Fruit fly (Drosophila melanogaster) whole organism, embryonic: ENCODE measurements around the gene GstD7.

Source experiments
- Adf1 ChIP-seq: fragments of 200-800 bp; sonication (Bioruptor generic); IDR thresholded peaks from 2 replicates; pipeline ENCODE4 v1.3.6; 2022; ENCODE audit warnings: missing biosample characterization, missing genetic modification characterization
- Atf-2 ChIP-seq: fragments of 200-800 bp; sonication (Bioruptor generic); optimal IDR thresholded peaks from 2 replicates; lab custom pipeline; 2016; ENCODE audit warnings: missing biosample characterization, missing genetic modification characterization
- Bgb ChIP-seq: fragments of 200-800 bp; sonication (Bioruptor generic); IDR thresholded peaks from 2 replicates; pipeline ENCODE4 v1.3.6; 2022; ENCODE audit warnings: missing biosample characterization, missing genetic modification characterization; ENCODE audit not compliant: partially characterized antibody
- CG10274 ChIP-seq: fragments of 200-800 bp; sonication (Bioruptor generic); optimal IDR thresholded peaks from 3 replicates; lab custom pipeline; 2017; ENCODE audit warnings: missing biosample characterization, mild to moderate bottlenecking, missing genetic modification characterization
- CG11456 ChIP-seq: fragments of 200-800 bp; sonication (Bioruptor generic); IDR thresholded peaks from 3 replicates; pipeline ENCODE4 v1.3.6; 2022; ENCODE audit warnings: missing biosample characterization, missing genetic modification characterization
- CG12155 ChIP-seq: fragments of 200-800 bp; sonication (Bioruptor generic); optimal IDR thresholded peaks from 3 replicates; lab custom pipeline; 2016; ENCODE audit warnings: missing biosample characterization, missing genetic modification characterization
- CG12659 ChIP-seq: fragments of 200-800 bp; sonication (Bioruptor generic); optimal IDR thresholded peaks from 3 replicates; lab custom pipeline; 2017; ENCODE audit warnings: mild to moderate bottlenecking, missing biosample characterization, missing genetic modification reagents, missing genetic modification characterization
- CG15011 ChIP-seq: fragments of 200-800 bp; sonication (Bioruptor generic); optimal IDR thresholded peaks from 3 replicates; lab custom pipeline; 2018; ENCODE audit warnings: missing biosample characterization, mild to moderate bottlenecking, missing genetic modification characterization
- CG16815 ChIP-seq: fragments of 200-800 bp; sonication (Bioruptor generic); optimal IDR thresholded peaks from 3 replicates; lab custom pipeline; 2017; ENCODE audit warnings: missing biosample characterization, mild to moderate bottlenecking, missing genetic modification characterization
- CG17186 ChIP-seq: fragments of 200-800 bp; sonication (Bioruptor generic); optimal IDR thresholded peaks from 3 replicates; lab custom pipeline; 2017; ENCODE audit warnings: missing biosample characterization, missing genetic modification reagents, missing genetic modification characterization
- CG18619 ChIP-seq: fragments of 200-800 bp; sonication (Bioruptor generic); optimal IDR thresholded peaks from 3 replicates; lab custom pipeline; 2017; ENCODE audit warnings: missing biosample characterization, mild to moderate bottlenecking, missing genetic modification characterization
- CG2120 ChIP-seq: fragments of 200-800 bp; sonication (Bioruptor generic); optimal IDR thresholded peaks from 3 replicates; lab custom pipeline; 2016; ENCODE audit warnings: missing biosample characterization, missing genetic modification characterization
- CG31365 ChIP-seq: fragments of 200-800 bp; sonication (Bioruptor generic); optimal IDR thresholded peaks from 2 replicates; lab custom pipeline; 2018; ENCODE audit warnings: missing biosample characterization, mild to moderate bottlenecking, missing genetic modification characterization
- CG3163 ChIP-seq: fragments of 200-800 bp; sonication (Bioruptor generic); optimal IDR thresholded peaks from 3 replicates; lab custom pipeline; 2016; ENCODE audit warnings: missing biosample characterization, missing genetic modification characterization
- CG32767 ChIP-seq: fragments of 200-800 bp; sonication (Bioruptor generic); IDR thresholded peaks from 2 replicates; pipeline ENCODE4 v1.3.6; 2022; ENCODE audit warnings: missing biosample characterization, missing genetic modification characterization
- CG34376 ChIP-seq: fragments of 200-800 bp; sonication (Bioruptor generic); optimal IDR thresholded peaks from 2 replicates; lab custom pipeline; 2018; ENCODE audit warnings: missing biosample characterization, mild to moderate bottlenecking, missing genetic modification characterization
- CG6175 ChIP-seq: fragments of 200-800 bp; sonication (Bioruptor generic); IDR thresholded peaks from 3 replicates; pipeline ENCODE4 v1.3.6; 2022; ENCODE audit warnings: missing biosample characterization, missing genetic modification characterization
- CG6765 ChIP-seq: fragments of 200-800 bp; sonication (Bioruptor generic); optimal IDR thresholded peaks from 3 replicates; lab custom pipeline; 2017; ENCODE audit warnings: missing biosample characterization, mild to moderate bottlenecking, missing genetic modification characterization
- CG7556 ChIP-seq: fragments of 200-800 bp; sonication (Bioruptor generic); optimal IDR thresholded peaks from 2 replicates; lab custom pipeline; 2017; ENCODE audit warnings: missing biosample characterization, mild to moderate bottlenecking, missing genetic modification characterization
- CG7786 ChIP-seq: fragments of 200-800 bp; sonication (Bioruptor generic); optimal IDR thresholded peaks from 2 replicates; lab custom pipeline; 2016; ENCODE audit warnings: missing biosample characterization, missing genetic modification characterization
- CG9727 ChIP-seq: fragments of 200-800 bp; sonication (Bioruptor generic); optimal IDR thresholded peaks from 3 replicates; lab custom pipeline; 2017; ENCODE audit warnings: missing biosample characterization, mild to moderate bottlenecking, missing genetic modification characterization
- CG9797 ChIP-seq: fragments of 200-800 bp; sonication (Bioruptor generic); optimal IDR thresholded peaks from 3 replicates; lab custom pipeline; 2018; ENCODE audit warnings: missing biosample characterization, mild to moderate bottlenecking, missing genetic modification characterization
- Doc3 ChIP-seq: fragments of 200-800 bp; sonication (Bioruptor generic); IDR thresholded peaks from 3 replicates; pipeline ENCODE4 v1.3.6; 2022; ENCODE audit warnings: missing biosample characterization, missing genetic modification characterization; ENCODE audit not compliant: partially characterized antibody
- Ets65A ChIP-seq: fragments of 200-800 bp; sonication (Bioruptor generic); peaks from one replicate; lab custom pipeline; 2016; ENCODE audit warnings: missing biosample characterization, missing genetic modification characterization
- Gug ChIP-seq: fragments of 200-800 bp; sonication (Bioruptor generic); IDR thresholded peaks from 4 replicates; pipeline ENCODE4 v1.3.6; 2022; ENCODE audit warnings: missing biosample characterization, missing genetic modification characterization
- Med ChIP-seq: fragments of 200-800 bp; sonication (Bioruptor generic); peaks from one replicate; lab custom pipeline; 2016; ENCODE audit warnings: missing biosample characterization, missing genetic modification characterization, mild to moderate bottlenecking, inconsistent platforms, moderate library complexity
- Myb ChIP-seq: fragments of 200-800 bp; sonication (Bioruptor generic); optimal IDR thresholded peaks from 2 replicates; lab custom pipeline; 2016; ENCODE audit warnings: missing biosample characterization, missing genetic modification characterization
- Spps ChIP-seq: fragments of 200-800 bp; sonication (Bioruptor generic); optimal IDR thresholded peaks from 2 replicates; lab custom pipeline; 2018; ENCODE audit warnings: missing biosample characterization, mild to moderate bottlenecking, missing genetic modification characterization
- Trl ChIP-seq, 3 experiments: fragments of >200 bp in 2 of 3; fragments of 200-800 bp in 1 of 3; sonication (Bioruptor generic) in 1 of 3; optimal IDR thresholded peaks; 2 replicates in 1 of 3; 3 replicates in 2 of 3; lab custom pipeline; 2016 to 2017; ENCODE audit warnings: missing biosample characterization in 1 of 3, missing genetic modification characterization in 1 of 3
- YL-1 ChIP-seq: fragments of 200-800 bp; sonication (Bioruptor generic); optimal IDR thresholded peaks from 3 replicates; lab custom pipeline; 2017; ENCODE audit warnings: missing biosample characterization, mild to moderate bottlenecking, missing genetic modification characterization
- ara ChIP-seq: fragments of 200-800 bp; sonication (Bioruptor generic); IDR thresholded peaks from 2 replicates; pipeline ENCODE4 v1.3.6; 2022; ENCODE audit warnings: missing biosample characterization, missing genetic modification characterization
- bab2 ChIP-seq: fragments of 200-800 bp; sonication (Bioruptor generic); optimal IDR thresholded peaks from 2 replicates; lab custom pipeline; 2016; ENCODE audit warnings: missing biosample characterization, missing genetic modification characterization
- bigmax ChIP-seq: fragments of 200-800 bp; sonication (Bioruptor generic); optimal IDR thresholded peaks from 2 replicates; lab custom pipeline; 2018; ENCODE audit warnings: missing biosample characterization, mild to moderate bottlenecking, missing genetic modification characterization
- btn ChIP-seq: fragments of 200-800 bp; sonication (Bioruptor generic); optimal IDR thresholded peaks from 2 replicates; lab custom pipeline; 2016; ENCODE audit warnings: missing biosample characterization, missing genetic modification characterization
- cg ChIP-seq: fragments of 200-800 bp; sonication (Bioruptor generic); optimal IDR thresholded peaks from 3 replicates; lab custom pipeline; 2019; ENCODE audit warnings: missing biosample characterization, mild to moderate bottlenecking, missing genetic modification characterization, moderate library complexity
- chinmo ChIP-seq: fragments of 200-800 bp; sonication (Bioruptor generic); IDR thresholded peaks from 4 replicates; pipeline ENCODE4 v1.3.6; 2022; ENCODE audit warnings: missing biosample characterization, missing genetic modification characterization; ENCODE audit not compliant: partially characterized antibody
- ci ChIP-seq: fragments of 200-800 bp; sonication (Bioruptor generic); IDR thresholded peaks from 3 replicates; pipeline ENCODE4 v1.3.6; 2022; ENCODE audit warnings: missing biosample characterization, missing genetic modification characterization
- disco-r ChIP-seq: fragments of 200-800 bp; sonication (Bioruptor generic); optimal IDR thresholded peaks from 2 replicates; lab custom pipeline; 2016; ENCODE audit warnings: missing biosample characterization, missing genetic modification characterization
- emc ChIP-seq: fragments of 200-800 bp; sonication (Bioruptor generic); optimal IDR thresholded peaks from 2 replicates; lab custom pipeline; 2016; ENCODE audit warnings: missing biosample characterization, missing genetic modification characterization
- gsb ChIP-seq: fragments of 200-800 bp; sonication (Bioruptor generic); IDR thresholded peaks from 2 replicates; pipeline ENCODE4 v1.3.6; 2022; ENCODE audit warnings: missing biosample characterization, missing genetic modification characterization
- gt ChIP-seq: fragments of 200-800 bp; sonication (Bioruptor generic); IDR thresholded peaks from 2 replicates; pipeline ENCODE4 v1.3.6; 2022; ENCODE audit warnings: missing biosample characterization, missing genetic modification characterization
- hb ChIP-seq: fragments of 200-800 bp; sonication (Bioruptor generic); IDR thresholded peaks from 3 replicates; pipeline ENCODE4 v1.3.6; 2022; ENCODE audit warnings: missing biosample characterization, missing genetic modification characterization; ENCODE audit not compliant: partially characterized antibody
- kni ChIP-seq: fragments of 200-800 bp; sonication (Bioruptor generic); optimal IDR thresholded peaks from 3 replicates; lab custom pipeline; 2017; ENCODE audit warnings: mild to moderate bottlenecking, missing biosample characterization, missing genetic modification reagents, missing genetic modification characterization
- onecut ChIP-seq: fragments of 200-800 bp; sonication (Bioruptor generic); IDR thresholded peaks from 2 replicates; pipeline ENCODE4 v1.3.6; 2022; ENCODE audit warnings: missing biosample characterization, missing genetic modification characterization
- pho ChIP-seq: fragments of 200-800 bp; sonication (Bioruptor generic); optimal IDR thresholded peaks from 2 replicates; lab custom pipeline; 2016; ENCODE audit warnings: missing biosample characterization, missing genetic modification characterization
- sd ChIP-seq: fragments of 200-800 bp; sonication (Bioruptor generic); optimal IDR thresholded peaks from 3 replicates; lab custom pipeline; 2018; ENCODE audit warnings: missing biosample characterization, mild to moderate bottlenecking, missing genetic modification characterization, moderate library complexity
- sqz ChIP-seq: fragments of 200-800 bp; sonication (Bioruptor generic); optimal IDR thresholded peaks from 3 replicates; lab custom pipeline; 2018; ENCODE audit warnings: missing biosample characterization, mild to moderate bottlenecking, missing genetic modification characterization
- stc ChIP-seq: fragments of 200-800 bp; sonication (Bioruptor generic); IDR thresholded peaks from 2 replicates; pipeline ENCODE4 v1.3.6; 2022; ENCODE audit warnings: missing biosample characterization, missing genetic modification characterization
- tll ChIP-seq, 2 experiments: fragments of 200-800 bp in 1 of 2; fragments of >200 bp in 1 of 2; sonication (Bioruptor generic) in 1 of 2; optimal IDR thresholded peaks; 2 replicates each; lab custom pipeline; 2017 to 2019; ENCODE audit warnings: missing biosample characterization in 2 of 2, missing genetic modification characterization in 2 of 2, mild to moderate bottlenecking in 1 of 2, moderate library complexity in 1 of 2
- zfh2 ChIP-seq: fragments of 200-800 bp; sonication (Bioruptor generic); optimal IDR thresholded peaks from 2 replicates; lab custom pipeline; 2016; ENCODE audit warnings: missing biosample characterization, missing genetic modification characterization

Gene GstD7

DNA sequence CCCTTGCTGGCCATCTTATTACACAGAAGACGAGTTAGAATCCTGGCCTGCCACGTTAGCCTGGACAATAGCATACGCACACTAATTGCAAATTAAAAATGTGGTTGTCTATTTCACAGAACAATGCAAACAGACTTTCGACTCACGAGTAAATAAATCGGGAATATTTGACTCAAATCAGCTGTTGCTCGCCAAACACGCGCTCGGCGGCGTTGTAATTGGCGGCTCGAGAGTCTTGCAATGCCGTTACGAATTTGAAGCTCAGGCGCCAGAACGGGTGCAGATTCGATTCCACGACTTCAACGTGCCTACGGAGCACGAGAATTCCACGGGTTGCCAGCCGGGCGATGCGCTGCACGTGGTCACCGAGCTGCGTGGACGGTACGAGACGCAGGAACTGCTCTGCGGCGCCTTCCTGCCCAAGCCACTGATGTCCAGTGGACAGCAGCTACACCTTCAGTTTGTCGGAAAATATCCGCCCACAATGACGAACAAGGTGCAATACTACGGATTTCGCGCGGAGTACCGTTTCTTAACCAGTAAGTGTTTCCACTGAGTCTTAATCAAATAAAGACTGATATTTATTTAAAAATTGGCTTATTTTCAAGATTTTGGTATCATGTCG, 23.5 kb downstream of the GstD7 start, which contains the start of gene DNAlig3 (continued):
- TF ChIP-seq hb (GFP tag; lab: Robert Waterston, UW): 0 out of 3 replicates have a peak, but pooled peaks have one; percentile 64
- no peak for TF ChIP-seq cg (GFP tag; lab: Kevin White, UChicago)
- TF ChIP-seq gt (GFP tag; lab: Robert Waterston, UW): no peak
- TF ChIP-seq CG12659 (GFP tag; lab: Kevin White, UChicago): no peak
- TF ChIP-seq zfh2: no peak
- TF ChIP-seq tll (GFP tag; optimal IDR thresholded peaks at IDR 0.05; lab: Kevin White, UChicago): peak in 1 of 2 experiments; percentile 62
- TF ChIP-seq Adf1 (GFP tag; lab: Robert Waterston, UW): no peak
- no peak for TF ChIP-seq CG2120 (GFP tag; lab: Kevin White, UChicago)
- TF ChIP-seq CG15011 (GFP tag; lab: Kevin White, UChicago): no peak
- no peak for TF ChIP-seq gsb (GFP tag; lab: Robert Waterston, UW)
- TF ChIP-seq CG32767 (GFP tag; lab: Robert Waterston, UW): no peak
- no peak for TF ChIP-seq CG11456 (GFP tag; lab: Robert Waterston, UW)
- peak; percentile 49; the same call in 1 of the 3 replicates for TF ChIP-seq ci (GFP tag; lab: Robert Waterston, UW)
- peak; percentile 17 for TF ChIP-seq CG9797 (GFP tag; lab: Kevin White, UChicago)
- no peak for TF ChIP-seq Ets65A (GFP tag; lab: Kevin White, UChicago)
- TF ChIP-seq stc (GFP tag; lab: Robert Waterston, UW): no peak
- TF ChIP-seq chinmo (GFP tag; lab: Robert Waterston, UW): 0 out of 4 replicates have a peak, but pooled peaks have one; percentile 27
- no peak for TF ChIP-seq sqz
- TF ChIP-seq ara (GFP tag; lab: Robert Waterston, UW): no peak
- TF ChIP-seq kni (GFP tag; lab: Kevin White, UChicago): peak; percentile 44
- TF ChIP-seq pho: no peak
- no peak for TF ChIP-seq CG6765 (GFP tag; lab: Kevin White, UChicago)
- TF ChIP-seq Myb (GFP tag; lab: Kevin White, UChicago): peak; percentile 95
- no peak for TF ChIP-seq CG3163 (GFP tag; lab: Kevin White, UChicago)
- no peak for TF ChIP-seq bab2 (GFP tag; lab: Kevin White, UChicago)
- TF ChIP-seq YL-1 (GFP tag; lab: Kevin White, UChicago): no peak
- no peak for TF ChIP-seq CG6175 (GFP tag; lab: Robert Waterston, UW)
- no peak for TF ChIP-seq disco-r
- TF ChIP-seq CG9727 (GFP tag; lab: Kevin White, UChicago): no peak
- TF ChIP-seq CG10274 (GFP tag; lab: Kevin White, UChicago): no peak
- peak; percentile 29 for TF ChIP-seq sd
- no peak for TF ChIP-seq CG7786 (GFP tag; lab: Kevin White, UChicago)
- TF ChIP-seq Bgb (GFP tag; lab: Robert Waterston, UW): peak; percentile 33; the same call in 1 of the 2 replicates
- peak; percentile 77 for TF ChIP-seq CG17186 (GFP tag; lab: Kevin White, UChicago)
- TF ChIP-seq CG34376 (GFP tag; lab: Kevin White, UChicago): peak; percentile 44
- TF ChIP-seq emc (GFP tag; lab: Kevin White, UChicago): no peak
- no peak for TF ChIP-seq onecut (GFP tag; lab: Robert Waterston, UW)
- peak; percentile 42 for TF ChIP-seq Med
- no peak for TF ChIP-seq Atf-2 (GFP tag; lab: Kevin White, UChicago)
- TF ChIP-seq CG16815: no peak
- TF ChIP-seq btn (GFP tag; lab: Kevin White, UChicago): no peak
- TF ChIP-seq CG12155 (GFP tag; lab: Kevin White, UChicago): no peak
- TF ChIP-seq bigmax (GFP tag; lab: Kevin White, UChicago): peak; percentile 8
- no peak for TF ChIP-seq CG31365 (tag; lab: Kevin White, UChicago)
- TF ChIP-seq CG7556 (GFP tag; lab: Kevin White, UChicago): no peak
- TF ChIP-seq Gug (GFP tag; lab: Robert Waterston, UW): no peak
- TF ChIP-seq Spps: no peak
- TF ChIP-seq Doc3 (GFP tag; lab: Robert Waterston, UW): peak; percentile 61; the same call in 1 of the 3 replicates
- no peak for TF ChIP-seq CG18619 (GFP tag; lab: Kevin White, UChicago)
- no peak for TF ChIP-seq Trl (optimal IDR thresholded peaks at IDR 0.05; lab: Kevin White, UChicago)
- no peak for TF ChIP-seq Trl (GFP tag; optimal IDR thresholded peaks at IDR 0.05; lab: Kevin White, UChicago)
